Fruit fly (Drosophila melanogaster): Measurements from ENCODE around the gene CG43935.

DNA sequence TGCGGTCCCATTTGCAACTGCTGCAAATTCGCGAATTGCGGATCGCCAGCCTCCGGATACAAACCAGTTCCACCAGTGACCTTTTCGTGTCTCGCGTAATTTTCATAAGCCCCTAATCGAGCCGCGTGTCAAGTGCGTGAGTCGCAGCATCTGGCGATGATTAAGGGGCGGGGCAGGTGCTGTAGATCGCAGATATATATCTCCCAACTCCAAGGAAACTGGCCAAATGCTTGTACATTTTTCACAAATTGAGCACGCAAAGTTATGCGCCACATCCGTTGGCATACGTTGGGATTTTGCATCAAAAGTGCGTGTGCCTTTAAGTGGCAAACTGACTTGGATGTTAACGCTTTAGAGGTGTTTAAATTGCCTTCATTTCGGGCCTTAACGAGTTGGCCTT, 25.2 kb upstream of the CG43935 start:
- TF ChIP-seq insv (optimal IDR thresholded peaks at IDR 0.05) (no peak), h (optimal IDR thresholded peaks at IDR 0.05) (no peak)
